Worm (Caenorhabditis elegans): Measurements from ENCODE around the gene srd-2.

DNA sequence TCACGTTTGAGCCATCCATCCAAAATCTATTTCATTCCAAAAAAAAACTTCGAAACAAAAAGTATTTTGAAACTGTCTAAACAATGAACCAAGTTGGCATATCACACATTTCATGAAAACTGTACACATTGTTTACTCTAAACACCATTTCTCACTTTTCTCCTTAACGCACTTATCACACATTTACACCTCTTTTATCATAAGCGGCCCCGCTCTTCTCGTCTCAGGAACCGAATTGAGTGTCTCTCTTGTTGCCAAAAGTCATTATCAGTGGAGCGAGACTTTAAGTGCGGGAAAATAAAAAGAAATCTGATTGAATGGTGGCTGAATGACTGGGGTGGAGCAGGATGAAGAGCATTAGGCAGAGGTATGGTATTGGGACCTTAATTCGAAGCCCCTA lies 44.2 kb upstream of the srd-2 start:
- TF ChIP-seq sea-2 (GFP tag; IDR thresholded peaks at IDR 0.05): no peak
- TF ChIP-seq hlh-26 (GFP tag; conservative IDR thresholded peaks at IDR 0.05): no peak
- TF ChIP-seq attf-3 (GFP tag; conservative IDR thresholded peaks at IDR 0.05): no peak
- TF ChIP-seq tbp1 (GFP tag; optimal IDR thresholded peaks at IDR 0.05): no peak
- TF ChIP-seq efl-1 (GFP tag; optimal IDR thresholded peaks at IDR 0.05): no peak
- TF ChIP-seq F55B11.4 (tag; optimal IDR thresholded peaks at IDR 0.05; ENCODE audit: borderline replicate concordance, insufficient read depth): no peak
- TF ChIP-seq athp-1 (tag; optimal IDR thresholded peaks at IDR 0.05): no peak
- no peak for TF ChIP-seq nhr-120 (GFP tag; IDR thresholded peaks at IDR 0.05)
- no peak for TF ChIP-seq lag-1 (GFP tag; IDR thresholded peaks at IDR 0.05)
- TF ChIP-seq K12H6.12 (tag; optimal IDR thresholded peaks at IDR 0.05): no peak
